Worm (Caenorhabditis elegans): ENCODE results near the gene C03E10.1.

The C03E10.1 gene

ce11 chrV:11298632-11299031 lies 7.6 kb downstream of the C03E10.1 start, which contains the start of gene T03F7.5 (continued):
- no peak for TF ChIP-seq Y56A3A.18 (GFP tag; IDR thresholded peaks at IDR 0.05)

- TF ChIP-seq tlf-1 (GFP tag; optimal IDR thresholded peaks at IDR 0.05) = no peak
- no peak for TF ChIP-seq sptf-2 (GFP tag; optimal IDR thresholded peaks at IDR 0.05)
- TF ChIP-seq fkh-3 (tag; optimal IDR thresholded peaks at IDR 0.05) = no peak
- TF ChIP-seq D2030.7 (GFP tag; IDR thresholded peaks at IDR 0.05) = no peak
- no peak for TF ChIP-seq K12H6.12 (tag; optimal IDR thresholded peaks at IDR 0.05)
- TF ChIP-seq pha-4 (tag; optimal IDR thresholded peaks at IDR 0.05) = no peak
- no peak for TF ChIP-seq ZK185.1 (tag; optimal IDR thresholded peaks at IDR 0.05; ENCODE audit: poor library complexity, severe bottlenecking)
- no peak for TF ChIP-seq ama-1 (optimal IDR thresholded peaks at IDR 0.05)
- TF ChIP-seq ama-1 (GFP tag; optimal IDR thresholded peaks at IDR 0.05) = no peak
- no peak for TF ChIP-seq gei-17 (GFP tag; optimal IDR thresholded peaks at IDR 0.05)
- no peak for TF ChIP-seq let-526 (GFP tag; IDR thresholded peaks at IDR 0.05)
Observed at ce11 chrV:11299406-11299805, 8.4 kb downstream of the C03E10.1 start.

- TF ChIP-seq bed-1 (GFP tag; IDR thresholded peaks at IDR 0.05) (no peak), hmg-20 (GFP tag; IDR thresholded peaks at IDR 0.05) (no peak), C17E4.6 (GFP tag; IDR thresholded peaks at IDR 0.05) (no peak), zim-3 (tag; optimal IDR thresholded peaks at IDR 0.05) (no peak), snpc-4 (GFP tag; optimal IDR thresholded peaks at IDR 0.05) (no peak), snpc-4 (tag; optimal IDR thresholded peaks at IDR 0.05) (no peak), mcd-1 (GFP tag; IDR thresholded peaks at IDR 0.05) (no peak), rpc-1 (optimal IDR thresholded peaks at IDR 0.05) (no peak), rpc-1 (tag; optimal IDR thresholded peaks at IDR 0.05) (no peak)
Observed at ce11 chrV:11300539-11300938, 9.6 kb downstream of the C03E10.1 start, which contains the start of gene srh-47. Gene srh-47 (minus strand): TSS chrV:11300639.

- no peak for TF ChIP-seq aptf-3 (GFP tag; IDR thresholded peaks at IDR 0.05)
Observed at ce11 chrV:11302698-11303097, 11.7 kb downstream of the C03E10.1 start, which contains the start of gene srh-46. Gene srh-46 (minus strand): TSS chrV:11302886.

- TF ChIP-seq madf-10 (tag; optimal IDR thresholded peaks at IDR 0.05) = no peak
- TF ChIP-seq snpc-3.4 (tag; optimal IDR thresholded peaks at IDR 0.05) = no peak
- TF ChIP-seq sea-2 (GFP tag; IDR thresholded peaks at IDR 0.05) = no peak
- TF ChIP-seq tbp1 (GFP tag; optimal IDR thresholded peaks at IDR 0.05) = no peak
- no peak for TF ChIP-seq hmg-1.2 (GFP tag; IDR thresholded peaks at IDR 0.05)
- TF ChIP-seq fkh-3 (tag; optimal IDR thresholded peaks at IDR 0.05) = no peak
- no peak for TF ChIP-seq pha-4 (tag; optimal IDR thresholded peaks at IDR 0.05)
- TF ChIP-seq rcor-1 (GFP tag; IDR thresholded peaks at IDR 0.05) = no peak
- TF ChIP-seq nfya-2 (GFP tag; IDR thresholded peaks at IDR 0.05) = no peak
- no peak for TF ChIP-seq nhr-90 (tag; optimal IDR thresholded peaks at IDR 0.05)
- no peak for TF ChIP-seq efl-1 (GFP tag; optimal IDR thresholded peaks at IDR 0.05)
- no peak for TF ChIP-seq ztf-6 (GFP tag; IDR thresholded peaks at IDR 0.05)
- no peak for TF ChIP-seq hlh-26 (GFP tag; conservative IDR thresholded peaks at IDR 0.05)
- TF ChIP-seq C06A6.2 (GFP tag; conservative IDR thresholded peaks at IDR 0.05) = no peak
- TF ChIP-seq mel-28 (tag; optimal IDR thresholded peaks at IDR 0.05; ENCODE audit: borderline replicate concordance) = no peak
Observed at ce11 chrV:11304200-11304599, 13.2 kb downstream of the C03E10.1 start.
